Worm (Caenorhabditis elegans): Measurements from ENCODE around the gene F48B9.8.

Gene F48B9.8

DNA sequence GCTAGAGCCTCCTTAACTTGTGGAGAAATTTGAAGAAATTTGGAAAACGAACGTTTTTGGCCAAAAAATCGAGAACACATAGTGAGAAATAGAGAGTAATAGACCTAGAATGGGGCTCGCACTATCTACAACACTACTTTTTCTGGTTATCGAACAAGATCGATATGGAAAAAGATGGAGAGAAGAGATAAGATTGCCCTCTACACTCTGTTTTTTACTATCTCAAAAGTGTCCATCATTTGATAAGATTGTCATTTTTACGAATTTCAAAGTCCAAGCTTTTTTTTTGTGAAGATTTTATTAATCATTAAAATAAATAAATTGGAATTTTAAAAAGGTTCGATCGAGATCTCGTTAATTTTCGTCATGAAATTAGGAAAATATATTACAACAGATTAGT is 27.5 kb upstream of the F48B9.8 start, which contains the start of gene T24C12.3:
Gene T24C12.3 (minus strand): TSS at position 134 of the 400 bp plus-strand sequence.
- TF ChIP-seq ctbp-1 (GFP tag; IDR thresholded peaks at IDR 0.05), result no peak
- no peak for TF ChIP-seq egl-43 (GFP tag; IDR thresholded peaks at IDR 0.05)
- TF ChIP-seq daf-19 (GFP tag; conservative IDR thresholded peaks at IDR 0.05), result no peak
- TF ChIP-seq ZK546.5 (tag; optimal IDR thresholded peaks at IDR 0.05), result no peak
- TF ChIP-seq nhr-77 (tag; optimal IDR thresholded peaks at IDR 0.05), result peak; percentile 16
- TF ChIP-seq lin-39 (tag; optimal IDR thresholded peaks at IDR 0.05), result no peak
- TF ChIP-seq ZK337.2 (GFP tag; IDR thresholded peaks at IDR 0.05), result no peak
- no peak for TF ChIP-seq aly-2 (tag; optimal IDR thresholded peaks at IDR 0.05)
- TF ChIP-seq sdz-12 (GFP tag; optimal IDR thresholded peaks at IDR 0.05), result no peak
- TF ChIP-seq hlh-11 (tag; optimal IDR thresholded peaks at IDR 0.05), result peak; percentile 60
- TF ChIP-seq F49E8.2 (tag; optimal IDR thresholded peaks at IDR 0.05; ENCODE audit: borderline replicate concordance), result no peak
- TF ChIP-seq pqm-1 (tag; optimal IDR thresholded peaks at IDR 0.05), result peak; percentile 96
- no peak for TF ChIP-seq mxl-2 (GFP tag; conservative IDR thresholded peaks at IDR 0.05)
- peak; percentile 47 for TF ChIP-seq dve-1 (tag; optimal IDR thresholded peaks at IDR 0.05; ENCODE audit: insufficient read depth)
- TF ChIP-seq daf-16 (GFP tag; optimal IDR thresholded peaks at IDR 0.05), result no peak
- TF ChIP-seq daf-16 (tag; optimal IDR thresholded peaks at IDR 0.05), result peak; percentile 72
- peak; percentile 75 for TF ChIP-seq nhr-28 (tag; optimal IDR thresholded peaks at IDR 0.05)
- no peak for TF ChIP-seq zip-2 (tag; optimal IDR thresholded peaks at IDR 0.05)
- TF ChIP-seq ceh-32 (tag; optimal IDR thresholded peaks at IDR 0.05; ENCODE audit: poor library complexity), result no peak
- no peak for TF ChIP-seq saeg-2 (GFP tag; IDR thresholded peaks at IDR 0.05)
- TF ChIP-seq dmd-6 (GFP tag; IDR thresholded peaks at IDR 0.05), result peak; percentile 75

DNA sequence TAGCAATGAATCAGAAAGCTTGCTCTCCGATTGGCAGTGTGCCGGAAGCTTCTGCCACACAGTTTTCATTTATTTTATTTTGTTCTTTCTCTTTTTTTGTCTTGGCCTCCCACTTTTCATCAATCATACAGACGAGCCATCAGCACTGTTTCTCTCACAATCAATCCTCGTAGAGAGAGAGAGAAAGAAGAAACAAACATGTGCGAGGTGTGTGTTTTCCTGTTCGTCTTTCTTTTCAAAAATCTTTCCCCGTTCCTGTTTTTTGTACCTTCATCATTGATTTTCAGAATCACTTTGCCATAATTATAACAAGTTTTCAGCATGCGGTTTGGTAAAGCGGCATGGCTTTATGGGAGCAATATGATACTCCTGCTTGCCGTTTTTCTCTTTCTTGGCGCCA is 22.9 kb upstream of the F48B9.8 start, which contains the start of gene T24C12.1:
Gene T24C12.1 (plus strand): TSS at position 301 of the 400 bp plus-strand sequence.
- no peak for TF ChIP-seq zip-11 (GFP tag; IDR thresholded peaks at IDR 0.05)
- no peak for TF ChIP-seq saeg-2 (GFP tag; IDR thresholded peaks at IDR 0.05)
- no peak for TF ChIP-seq nhr-102 (tag; optimal IDR thresholded peaks at IDR 0.05)
- TF ChIP-seq mxl-3 (GFP tag; optimal IDR thresholded peaks at IDR 0.05), result no peak
- no peak for TF ChIP-seq lir-3 (tag; optimal IDR thresholded peaks at IDR 0.05)
- TF ChIP-seq mep-1 (tag; optimal IDR thresholded peaks at IDR 0.05), result no peak
- no peak for TF ChIP-seq hif-1 (tag; optimal IDR thresholded peaks at IDR 0.05)
- TF ChIP-seq nhr-76 (tag; optimal IDR thresholded peaks at IDR 0.05), result no peak
- no peak for TF ChIP-seq set-16 (GFP tag; IDR thresholded peaks at IDR 0.05)
- no peak for TF ChIP-seq skn-1 (tag; optimal IDR thresholded peaks at IDR 0.05)
- TF ChIP-seq gei-8 (GFP tag; optimal IDR thresholded peaks at IDR 0.05), result no peak
- TF ChIP-seq hlh-30 (tag; optimal IDR thresholded peaks at IDR 0.05; ENCODE audit: insufficient read depth), result no peak

DNA sequence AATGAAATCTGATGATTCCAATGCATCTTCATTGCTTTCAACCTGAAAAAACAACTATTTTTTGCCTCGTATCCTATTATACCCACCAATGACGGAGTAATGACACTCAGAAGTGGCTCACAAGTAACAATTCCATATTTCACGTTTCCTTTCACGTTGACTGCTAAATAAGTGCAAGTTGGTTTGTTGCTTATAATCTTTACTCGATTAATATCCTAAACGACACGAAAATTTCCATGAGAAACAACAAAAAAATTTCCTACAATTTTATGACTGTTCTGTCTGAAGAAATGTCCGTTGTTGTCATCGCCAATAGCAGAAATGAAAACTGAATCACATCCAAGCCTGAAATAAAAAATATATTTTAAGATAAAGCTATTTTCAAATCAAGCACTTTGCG is 21.2 kb upstream of the F48B9.8 start:
- TF ChIP-seq ceh-28 (tag; optimal IDR thresholded peaks at IDR 0.05) (no peak), mep-1 (tag; optimal IDR thresholded peaks at IDR 0.05) (no peak), dmd-9 (GFP tag; IDR thresholded peaks at IDR 0.05) (no peak), ceh-82 (tag; optimal IDR thresholded peaks at IDR 0.05) (no peak), nhr-237 (tag; optimal IDR thresholded peaks at IDR 0.05) (no peak), skn-1 (tag; optimal IDR thresholded peaks at IDR 0.05) (no peak), nhr-76 (tag; optimal IDR thresholded peaks at IDR 0.05) (no peak), lin-13 (GFP tag; optimal IDR thresholded peaks at IDR 0.05) (no peak), mes-2 (tag; optimal IDR thresholded peaks at IDR 0.05; ENCODE audit: poor library complexity, severe bottlenecking) (no peak), mdt-29 (GFP tag; IDR thresholded peaks at IDR 0.05) (no peak), aha-1 (tag) (no peak), dpl-1 (GFP tag; optimal IDR thresholded peaks at IDR 0.05) (no peak)

Data from whole organism, L4 larva.